Worm (Caenorhabditis elegans) whole organism, young adult: ENCODE measurements around the gene nhr-146.
"Not testable (repeated sequence)": the region's sequence is repeated elsewhere in the genome, so short reads cannot be mapped to it uniquely, and the experiment has no call there.

Experiments
- F10E7.11 ChIP-seq: sonication (generic microtip); optimal IDR thresholded peaks from 2 replicates; lab custom pipeline; 2017; ENCODE audit warnings: mild to moderate bottlenecking, missing genetic modification characterization, moderate library complexity, missing compliant biosample characterization
- F49E8.2 ChIP-seq: sonication (generic microtip); optimal IDR thresholded peaks from 3 replicates; lab custom pipeline; 2017; ENCODE audit warnings: missing genetic modification characterization, mild to moderate bottlenecking, missing compliant biosample characterization, antibody characterized with exemption, moderate library complexity; ENCODE audit not compliant: insufficient read depth
- T26A5.8 ChIP-seq: sonication (generic microtip); optimal IDR thresholded peaks from 2 replicates; lab custom pipeline; 2016; ENCODE audit warnings: missing genetic modification characterization, missing compliant biosample characterization
- ceh-58 ChIP-seq: fragments of 200-800 bp; sonication (Bioruptor generic); IDR thresholded peaks from 2 replicates; pipeline ENCODE4 v1.3.6; 2022; ENCODE audit warnings: missing genetic modification characterization, missing compliant biosample characterization
- efl-1 ChIP-seq: fragments of 150-350 bp; optimal IDR thresholded peaks from 2 replicates; lab custom pipeline; 2014; ENCODE audit warnings: missing biosample characterization, missing genetic modification reagents, missing genetic modification characterization
- hrde-1 ChIP-seq: sonication (generic microtip); optimal IDR thresholded peaks from 2 replicates; lab custom pipeline; 2016; ENCODE audit warnings: missing genetic modification characterization, mild to moderate bottlenecking, missing compliant biosample characterization, moderate library complexity, missing genotype, missing genetic modification reagents, borderline replicate concordance
- madf-8 ChIP-seq: fragments of 200-800 bp; sonication (Bioruptor generic); conservative IDR thresholded peaks from 2 replicates; pipeline ENCODE4 v1.3.6; 2022; ENCODE audit warnings: missing genetic modification reagents, missing genetic modification characterization, missing compliant biosample characterization
- mcd-1 ChIP-seq: fragments of 200-800 bp; sonication (Bioruptor generic); IDR thresholded peaks from 2 replicates; pipeline ENCODE4 v1.3.6; 2022; ENCODE audit warnings: missing genetic modification reagents, missing genetic modification characterization, missing compliant biosample characterization
- nfya-1 ChIP-seq: sonication (generic microtip); optimal IDR thresholded peaks from 2 replicates; lab custom pipeline; 2017; ENCODE audit warnings: antibody characterized with exemption, missing compliant biosample characterization, missing genetic modification characterization, borderline replicate concordance; ENCODE audit not compliant: insufficient read depth
- nhr-80 ChIP-seq: sonication (generic microtip); optimal IDR thresholded peaks from 2 replicates; lab custom pipeline; 2016; ENCODE audit warnings: missing genetic modification characterization, missing compliant biosample characterization
- somi-1 ChIP-seq: fragments of 200-800 bp; sonication (Bioruptor generic); optimal IDR thresholded peaks from 2 replicates; lab custom pipeline; 2018; ENCODE audit warnings: mild to moderate bottlenecking, missing genetic modification characterization, missing compliant biosample characterization
- unc-130 ChIP-seq: sonication (generic microtip); optimal IDR thresholded peaks from 2 replicates; lab custom pipeline; 2016; ENCODE audit warnings: missing genetic modification reagents, missing genetic modification characterization, missing compliant biosample characterization
- xnd-1 ChIP-seq: sonication (generic microtip); optimal IDR thresholded peaks from 2 replicates; lab custom pipeline; 2016; ENCODE audit warnings: missing genotype, missing genetic modification reagents, missing genetic modification characterization, missing compliant biosample characterization

DNA sequence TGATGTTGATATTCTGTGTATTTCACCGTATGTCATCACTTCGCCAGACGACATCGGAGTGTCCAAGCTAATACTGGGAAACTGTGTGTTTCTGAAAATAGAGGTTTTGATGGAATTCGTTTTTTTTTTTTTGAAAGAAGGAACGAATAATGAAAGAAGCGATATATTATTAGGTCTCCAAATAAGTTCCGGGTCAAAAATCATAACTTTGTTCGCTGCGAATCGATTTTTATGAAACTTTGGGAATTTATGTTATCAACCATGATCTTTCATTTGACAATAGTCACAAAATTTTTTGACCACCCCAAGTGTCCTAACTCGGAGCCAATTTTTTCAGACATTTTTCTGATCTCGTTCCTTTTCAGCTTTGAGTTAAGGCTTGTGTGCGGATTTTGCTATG lies 18.6 kb downstream of the nhr-146 start, which contains the start of gene nhr-274:
- TF ChIP-seq F49E8.2; efl-1 (GFP tag; lab: Kevin White, UChicago); hrde-1 (tag; lab: Kevin White, UChicago); unc-130 (GFP tag; lab: Kevin White, UChicago); nhr-80 (tag; lab: Kevin White, UChicago); xnd-1 (tag; lab: Kevin White, UChicago); ceh-58 (GFP tag; lab: Robert Waterston, UW); mcd-1 (GFP tag; lab: Robert Waterston, UW); madf-8 (GFP tag; lab: Robert Waterston, UW); somi-1 (GFP tag; lab: Kevin White, UChicago); nfya-1; F10E7.11 (tag; lab: Kevin White, UChicago); T26A5.8 (tag; lab: Kevin White, UChicago): not testable (repeated sequence)
